Worm (Caenorhabditis elegans): ENCODE measurements around the gene Y51A2B.16.

Y51A2B.16 gene

DNA sequence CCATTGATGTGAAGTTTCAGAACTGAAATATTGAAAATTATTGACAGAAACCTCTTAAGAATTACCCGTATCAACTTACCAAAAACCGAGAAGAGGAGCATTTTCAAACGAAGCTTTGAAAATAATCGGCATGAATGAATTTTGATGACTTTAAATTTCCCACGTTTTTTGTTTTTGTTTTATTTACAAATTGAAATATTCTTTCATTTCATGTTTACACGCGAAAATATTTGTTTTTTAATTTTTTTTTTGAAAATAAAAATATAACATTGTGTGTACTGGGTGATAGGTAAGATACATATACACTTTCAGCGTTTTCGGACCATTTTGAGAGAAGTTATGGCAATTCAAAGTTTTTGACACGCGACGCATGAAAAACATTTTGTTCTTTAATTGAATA is 2.1 kb downstream of the Y51A2B.16 start, which contains the start of gene Y51A2B.9:
TSS of gene Y51A2B.9 (minus strand) at position 101 of the 400 bp plus-strand sequence.
- no peak for TF ChIP-seq syd-9 (tag; optimal IDR thresholded peaks at IDR 0.05)
- no peak for TF ChIP-seq pag-3 (tag; optimal IDR thresholded peaks at IDR 0.05; ENCODE audit: borderline replicate concordance)
- TF ChIP-seq sox-4 (tag; optimal IDR thresholded peaks at IDR 0.05): no peak
- TF ChIP-seq tbx-7 (tag; optimal IDR thresholded peaks at IDR 0.05): no peak
- no peak for TF ChIP-seq pha-2 (tag; optimal IDR thresholded peaks at IDR 0.05)
- TF ChIP-seq sdc-2 (tag; optimal IDR thresholded peaks at IDR 0.05): no peak
- no peak for TF ChIP-seq C08G9.2 (tag; optimal IDR thresholded peaks at IDR 0.05)
- no peak for TF ChIP-seq K09A11.1 (tag; optimal IDR thresholded peaks at IDR 0.05; ENCODE audit: insufficient read depth)
- no peak for TF ChIP-seq elt-2 (tag; optimal IDR thresholded peaks at IDR 0.05)
- TF ChIP-seq pqm-1 (tag; optimal IDR thresholded peaks at IDR 0.05): no peak
- no peak for TF ChIP-seq ceh-30 (tag; optimal IDR thresholded peaks at IDR 0.05)
- TF ChIP-seq pros-1 (tag; optimal IDR thresholded peaks at IDR 0.05): no peak
- no peak for TF ChIP-seq odd-2 (tag; optimal IDR thresholded peaks at IDR 0.05)
- no peak for TF ChIP-seq che-1 (tag; optimal IDR thresholded peaks at IDR 0.05)

DNA sequence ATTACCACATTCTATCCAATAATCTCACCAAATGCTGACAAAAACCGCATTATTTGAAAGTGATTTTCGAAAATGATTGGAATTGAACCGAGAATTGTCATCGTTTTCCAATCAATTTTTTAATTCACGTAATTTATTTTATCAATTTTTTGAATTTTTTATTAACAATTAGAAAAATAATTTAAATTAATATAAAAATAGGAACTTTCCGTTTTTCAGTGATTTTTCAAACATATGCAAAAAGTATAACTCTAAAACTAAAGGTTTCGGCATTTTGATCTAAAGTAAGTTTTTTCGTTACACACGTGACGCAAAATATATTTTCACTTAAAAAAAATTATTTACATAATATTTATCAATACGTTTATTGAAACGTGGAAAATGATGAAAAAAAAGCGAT is 3.5 kb downstream of the Y51A2B.16 start, which contains the start of gene Y51A2B.6:
TSS of gene Y51A2B.6 (minus strand) at position 101 of the 400 bp plus-strand sequence.
- no peak for TF ChIP-seq pros-1 (tag; optimal IDR thresholded peaks at IDR 0.05)
- TF ChIP-seq ets-4 (tag; optimal IDR thresholded peaks at IDR 0.05): no peak
- TF ChIP-seq hlh-6 (tag; optimal IDR thresholded peaks at IDR 0.05): no peak
- no peak for TF ChIP-seq elt-4 (tag; optimal IDR thresholded peaks at IDR 0.05)
- TF ChIP-seq npax-4 (tag; optimal IDR thresholded peaks at IDR 0.05): no peak
- no peak for TF ChIP-seq nhr-232 (tag; optimal IDR thresholded peaks at IDR 0.05)
- no peak for TF ChIP-seq rnt-1 (tag; optimal IDR thresholded peaks at IDR 0.05)
- no peak for TF ChIP-seq ceh-14 (tag; optimal IDR thresholded peaks at IDR 0.05)
- no peak for TF ChIP-seq ztf-16 (tag; optimal IDR thresholded peaks at IDR 0.05)
- no peak for TF ChIP-seq sox-4 (tag; optimal IDR thresholded peaks at IDR 0.05)
- no peak for TF ChIP-seq ceh-45 (GFP tag; IDR thresholded peaks at IDR 0.05)
- TF ChIP-seq pax-1 (tag; optimal IDR thresholded peaks at IDR 0.05): no peak
- no peak for TF ChIP-seq unc-55 (GFP tag; optimal IDR thresholded peaks at IDR 0.05)

DNA sequence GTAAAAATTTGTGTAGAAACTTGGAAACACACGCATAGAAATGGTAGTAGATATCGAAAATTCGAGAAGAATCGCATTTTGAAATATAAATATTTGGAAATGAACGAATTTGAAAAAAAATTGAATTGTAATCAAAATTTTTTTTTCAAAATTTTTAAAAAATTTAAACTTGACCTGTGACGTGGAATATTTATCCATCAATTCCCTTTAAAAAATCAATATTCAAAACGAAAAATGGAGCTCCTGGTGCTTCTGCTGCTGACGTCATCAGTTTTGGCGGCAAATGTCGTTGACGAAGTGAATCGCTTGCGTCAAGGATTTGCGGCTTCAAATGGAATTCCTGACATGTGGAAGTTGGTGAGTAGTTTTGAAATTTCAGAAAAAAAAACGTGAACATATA is 8.7 kb downstream of the Y51A2B.16 start, which contains the start of the genes Y51A2B.4 and Y51A2B.5:
TSS of gene Y51A2B.4 (minus strand) at position 101 of the 400 bp plus-strand sequence.
TSS of gene Y51A2B.5 (plus strand) at position 232 of the 400 bp plus-strand sequence.
- no peak for TF ChIP-seq zip-5 (tag; optimal IDR thresholded peaks at IDR 0.05)
- no peak for TF ChIP-seq ceh-31 (tag; optimal IDR thresholded peaks at IDR 0.05)
- TF ChIP-seq syd-9 (tag; optimal IDR thresholded peaks at IDR 0.05): no peak
- no peak for TF ChIP-seq C38D4.7 (GFP tag; optimal IDR thresholded peaks at IDR 0.05)
- TF ChIP-seq ceh-2 (tag; optimal IDR thresholded peaks at IDR 0.05): no peak
- no peak for TF ChIP-seq mec-3 (tag; optimal IDR thresholded peaks at IDR 0.05; ENCODE audit: borderline replicate concordance)
- no peak for TF ChIP-seq dmd-4 (tag; optimal IDR thresholded peaks at IDR 0.05; ENCODE audit: borderline replicate concordance)
- no peak for TF ChIP-seq unc-42 (tag; optimal IDR thresholded peaks at IDR 0.05)
- no peak for TF ChIP-seq Y22D7AL.16 (tag; optimal IDR thresholded peaks at IDR 0.05)
- no peak for TF ChIP-seq ceh-24 (tag; optimal IDR thresholded peaks at IDR 0.05)
- no peak for TF ChIP-seq pha-2 (tag; optimal IDR thresholded peaks at IDR 0.05)
- no peak for TF ChIP-seq ztf-16 (tag; optimal IDR thresholded peaks at IDR 0.05)
- TF ChIP-seq elt-2 (tag; optimal IDR thresholded peaks at IDR 0.05): no peak
- TF ChIP-seq ceh-45 (GFP tag; IDR thresholded peaks at IDR 0.05): no peak
- no peak for TF ChIP-seq ceh-30 (tag; optimal IDR thresholded peaks at IDR 0.05)
- no peak for TF ChIP-seq sdc-2 (tag; optimal IDR thresholded peaks at IDR 0.05)
- no peak for TF ChIP-seq ceh-18 (tag; optimal IDR thresholded peaks at IDR 0.05)
- TF ChIP-seq pat-9 (tag; optimal IDR thresholded peaks at IDR 0.05): no peak
- TF ChIP-seq tbx-2 (tag; optimal IDR thresholded peaks at IDR 0.05): no peak

DNA sequence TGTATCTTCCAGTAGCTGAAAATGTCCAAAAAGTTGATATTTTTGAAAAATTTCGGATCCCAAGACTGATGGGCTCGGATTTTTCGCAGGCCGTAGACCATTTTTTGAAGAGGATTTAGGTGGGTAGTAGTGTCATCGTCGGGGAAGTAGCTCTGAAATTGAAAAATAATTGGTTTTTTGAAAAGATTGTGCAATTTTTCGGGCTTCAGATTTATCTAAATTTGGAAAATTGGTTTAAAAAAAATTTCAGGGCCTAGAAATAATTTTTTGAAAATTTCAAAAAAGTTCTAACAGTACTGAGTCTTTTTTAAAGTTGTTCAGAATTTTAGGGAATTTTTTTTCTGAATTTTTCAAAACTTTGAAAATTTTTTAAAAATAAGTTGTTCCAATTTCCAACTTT is 15.1 kb downstream of the Y51A2B.16 start, which contains the start of gene nhr-288:
TSS of gene nhr-288 (minus strand) at position 101 of the 400 bp plus-strand sequence.
- TF ChIP-seq unc-86 (tag; optimal IDR thresholded peaks at IDR 0.05): no peak
- TF ChIP-seq ama-1 (optimal IDR thresholded peaks at IDR 0.05): no peak
- TF ChIP-seq K02D7.2 (tag; optimal IDR thresholded peaks at IDR 0.05): no peak
- TF ChIP-seq ceh-18 (tag; optimal IDR thresholded peaks at IDR 0.05): no peak
- no peak for TF ChIP-seq F13H6.1 (tag; optimal IDR thresholded peaks at IDR 0.05)
- TF ChIP-seq tbx-2 (tag; optimal IDR thresholded peaks at IDR 0.05): no peak
- TF ChIP-seq hlh-6 (tag; optimal IDR thresholded peaks at IDR 0.05): no peak
- TF ChIP-seq syd-9 (tag; optimal IDR thresholded peaks at IDR 0.05): no peak
- no peak for TF ChIP-seq pag-3 (tag; optimal IDR thresholded peaks at IDR 0.05; ENCODE audit: borderline replicate concordance)
- no peak for TF ChIP-seq gmeb-2 (tag; optimal IDR thresholded peaks at IDR 0.05)
- TF ChIP-seq eyg-1 (tag; optimal IDR thresholded peaks at IDR 0.05): no peak
- TF ChIP-seq elt-2 (tag; optimal IDR thresholded peaks at IDR 0.05): no peak
